Worm (Caenorhabditis elegans): Measurements from ENCODE around the gene F58H1.3.

The F58H1.3 gene

DNA sequence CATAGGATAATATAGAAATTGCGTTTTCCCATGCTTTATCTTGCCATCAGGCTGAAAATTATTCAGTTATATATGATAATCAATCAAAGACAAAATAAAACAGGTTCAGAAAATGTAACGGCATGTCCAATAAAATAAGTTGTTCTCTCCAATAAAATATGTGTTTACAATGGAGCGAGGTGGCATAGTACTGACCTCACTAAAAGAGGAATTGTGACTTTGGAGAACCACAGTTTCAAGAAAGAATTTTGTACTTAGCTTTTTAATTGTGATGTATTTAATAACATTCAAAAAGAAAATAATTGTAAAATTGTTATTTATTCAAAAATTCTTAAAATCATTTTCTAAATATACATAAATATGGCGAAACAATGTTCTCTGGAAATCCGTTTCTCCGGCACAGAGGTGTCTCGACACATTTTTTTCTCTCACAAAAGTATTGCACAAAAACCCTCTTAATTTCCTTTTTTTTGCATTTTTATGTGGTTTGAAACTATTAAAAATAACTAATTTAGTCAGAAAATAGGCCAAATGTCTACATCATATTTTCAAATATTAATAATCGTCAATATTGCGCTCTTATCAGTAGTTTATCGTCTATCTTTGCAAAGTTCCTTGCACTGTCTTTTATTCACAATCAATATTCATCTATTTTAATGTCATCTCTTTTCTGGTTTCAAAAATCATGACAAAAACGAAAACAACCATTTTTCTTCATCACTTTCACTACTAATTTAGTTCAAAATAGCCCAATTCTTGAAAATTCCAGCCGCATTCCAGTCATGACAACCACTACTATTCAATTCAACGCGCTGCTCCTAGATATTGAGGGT is at the start of gene F58H1.3, which contains the start of gene aman-2:
Gene F58H1.3 (plus strand): TSS at position 783 of the 833 bp plus-strand sequence.
Gene aman-2 (minus strand): TSS at position 51 of the 833 bp plus-strand sequence.
- TF ChIP-seq blmp-1 (tag; optimal IDR thresholded peaks at IDR 0.05) = peak; percentile 26
- no peak for TF ChIP-seq jun-1 (tag; optimal IDR thresholded peaks at IDR 0.05)
- peak; percentile 47 for TF ChIP-seq lir-3 (tag; optimal IDR thresholded peaks at IDR 0.05; ENCODE audit: poor library complexity)
- peak; percentile 46 to 58 for TF ChIP-seq efl-1 (optimal IDR thresholded peaks at IDR 0.05)
- peak; percentile 39 to 41 for TF ChIP-seq efl-1 (GFP tag; optimal IDR thresholded peaks at IDR 0.05 in 1 of 2)
- no peak for TF ChIP-seq Y116A8C.19 (tag; optimal IDR thresholded peaks at IDR 0.05; ENCODE audit: borderline replicate concordance)
- peak; percentile 46 to 68 for TF ChIP-seq lin-35 (GFP tag; optimal IDR thresholded peaks at IDR 0.05)
- TF ChIP-seq snpc-4 (tag; optimal IDR thresholded peaks at IDR 0.05) = no peak
- TF ChIP-seq tbx-2 (tag; optimal IDR thresholded peaks at IDR 0.05) = peak; percentile 42
- TF ChIP-seq aly-2 (tag; optimal IDR thresholded peaks at IDR 0.05) = no peak
- TF ChIP-seq fkh-4 (tag; optimal IDR thresholded peaks at IDR 0.05; ENCODE audit: borderline replicate concordance) = no peak
- no peak for TF ChIP-seq sptf-1 (tag; optimal IDR thresholded peaks at IDR 0.05)
- no peak for TF ChIP-seq mab-9 (GFP tag; IDR thresholded peaks at IDR 0.05)
- peak; percentile 54; the same call in 1 of the 2 replicates for TF ChIP-seq isw-1 (GFP tag; IDR thresholded peaks at IDR 0.05)
- no peak for TF ChIP-seq hlh-4 (tag; optimal IDR thresholded peaks at IDR 0.05)
- peak; percentile 62 for TF ChIP-seq nhr-47 (tag; optimal IDR thresholded peaks at IDR 0.05)
- TF ChIP-seq ces-1 (GFP tag; optimal IDR thresholded peaks at IDR 0.05) = no peak
- TF ChIP-seq sox-4 (tag; optimal IDR thresholded peaks at IDR 0.05) = peak; percentile 6
- peak; percentile 73 for TF ChIP-seq lin-14 (GFP tag; optimal IDR thresholded peaks at IDR 0.05)
- TF ChIP-seq ceh-88 (GFP tag; IDR thresholded peaks at IDR 0.05) = peak; percentile 44; the same call in 1 of the 2 replicates
- TF ChIP-seq hpl-2 (GFP tag; optimal IDR thresholded peaks at IDR 0.05) = no peak
- no peak for TF ChIP-seq ceh-82 (tag; optimal IDR thresholded peaks at IDR 0.05)
- no peak for TF ChIP-seq pqm-1 (tag; optimal IDR thresholded peaks at IDR 0.05)
- no peak for TF ChIP-seq F16B12.6 (tag; optimal IDR thresholded peaks at IDR 0.05)
- TF ChIP-seq nhr-77 (tag; optimal IDR thresholded peaks at IDR 0.05) = no peak
- no peak for TF ChIP-seq zip-4 (GFP tag; optimal IDR thresholded peaks at IDR 0.05)
- TF ChIP-seq lin-39 (tag; optimal IDR thresholded peaks at IDR 0.05) = no peak
- TF ChIP-seq unc-98 (GFP tag; IDR thresholded peaks at IDR 0.05) = peak; percentile 51; the same call in 1 of the 2 replicates
- TF ChIP-seq efl-3 (GFP tag; optimal IDR thresholded peaks at IDR 0.05) = no peak
- no peak for TF ChIP-seq nhr-28 (tag; optimal IDR thresholded peaks at IDR 0.05)
- no peak for TF ChIP-seq dsc-1 (tag; optimal IDR thresholded peaks at IDR 0.05)
- peak; percentile 57 for TF ChIP-seq nhr-71 (tag; optimal IDR thresholded peaks at IDR 0.05)
- no peak for TF ChIP-seq nhr-237 (tag; optimal IDR thresholded peaks at IDR 0.05)
- TF ChIP-seq sup-37 (GFP tag; optimal IDR thresholded peaks at IDR 0.05) = no peak
- TF ChIP-seq irx-1 (tag; optimal IDR thresholded peaks at IDR 0.05) = peak; percentile 5
- no peak for TF ChIP-seq mep-1 (tag; optimal IDR thresholded peaks at IDR 0.05)
- TF ChIP-seq vab-15 (tag; optimal IDR thresholded peaks at IDR 0.05) = peak; percentile 72
- no peak for TF ChIP-seq mdl-1 (tag; optimal IDR thresholded peaks at IDR 0.05)
- TF ChIP-seq nhr-11 (tag; optimal IDR thresholded peaks at IDR 0.05) = no peak
- peak in 2 of 3 experiments; percentile 15 to 61 for TF ChIP-seq dpl-1 (GFP tag; optimal IDR thresholded peaks at IDR 0.05)
- no peak for TF ChIP-seq C34B4.2 (tag; optimal IDR thresholded peaks at IDR 0.05)
- TF ChIP-seq unc-62 (GFP tag; optimal IDR thresholded peaks at IDR 0.05) = no peak
- TF ChIP-seq nhr-84 (tag; optimal IDR thresholded peaks at IDR 0.05) = no peak
- TF ChIP-seq elt-2 (tag; optimal IDR thresholded peaks at IDR 0.05) = peak; percentile 20
- TF ChIP-seq rnt-1 (tag; optimal IDR thresholded peaks at IDR 0.05) = no peak
- TF ChIP-seq lin-15B (tag; optimal IDR thresholded peaks at IDR 0.05) = no peak
- TF ChIP-seq ets-5 (GFP tag; IDR thresholded peaks at IDR 0.05) = no peak
- TF ChIP-seq egl-13 (tag; optimal IDR thresholded peaks at IDR 0.05) = no peak
- no peak for TF ChIP-seq mef-2 (tag; optimal IDR thresholded peaks at IDR 0.05)
- no peak for TF ChIP-seq fkh-10 (GFP tag; optimal IDR thresholded peaks at IDR 0.05)
- peak; percentile 28 for TF ChIP-seq nhr-20 (tag; optimal IDR thresholded peaks at IDR 0.05)
- TF ChIP-seq lin-13 (GFP tag; optimal IDR thresholded peaks at IDR 0.05) = no peak

All from whole organism, L1 larva.